Worm (Caenorhabditis elegans): Measurements from ENCODE around the gene srj-33.

ce11 chrV:9976138-9976537 lies 38.8 kb upstream of the srj-33 start, which contains the start of gene unc-41:
- TF ChIP-seq aly-2 (tag; optimal IDR thresholded peaks at IDR 0.05) (no peak), dmd-4 (tag; optimal IDR thresholded peaks at IDR 0.05) (no peak), unc-62 (GFP tag; optimal IDR thresholded peaks at IDR 0.05) (no peak), ceh-82 (tag; optimal IDR thresholded peaks at IDR 0.05) (no peak), mdl-1 (tag; optimal IDR thresholded peaks at IDR 0.05) (no peak), elt-3 (tag; optimal IDR thresholded peaks at IDR 0.05) (no peak), snpc-4 (tag; optimal IDR thresholded peaks at IDR 0.05) (no peak), fos-1 (tag; optimal IDR thresholded peaks at IDR 0.05) (no peak), F13H6.1 (tag; optimal IDR thresholded peaks at IDR 0.05) (no peak), lsy-2 (tag; optimal IDR thresholded peaks at IDR 0.05) (no peak), nhr-25 (tag; optimal IDR thresholded peaks at IDR 0.05) (no peak)

Measured in whole organism, L2 larva.